Fruit fly (Drosophila melanogaster): Measurements from ENCODE around the gene RpL9.

The RpL9 gene

dm6 chr2L:11010999-11011398, 7.0 kb upstream of the RpL9 start, which contains the start of the genes Art8 and dUTPase:
TSS of gene Art8 (minus strand) at chr2L:11011086.
TSS of gene dUTPase (plus strand) at chr2L:11011312.
- TF ChIP-seq CG1621 (tag; optimal IDR thresholded peaks at IDR 0.05): peak; percentile 13
- TF ChIP-seq Eip93F (GFP tag; optimal IDR thresholded peaks at IDR 0.05): peak; percentile 53
- peak; percentile 73 for TF ChIP-seq esn (GFP tag; optimal IDR thresholded peaks at IDR 0.05)
- peak; percentile 52 for TF ChIP-seq dsx (GFP tag; optimal IDR thresholded peaks at IDR 0.05; ENCODE audit: poor library complexity, severe bottlenecking)
- no peak for TF ChIP-seq CG6276 (GFP tag; optimal IDR thresholded peaks at IDR 0.05)
- TF ChIP-seq CG11294 (GFP tag; IDR thresholded peaks at IDR 0.05): no peak; the same call in 1 of the 2 replicates
- TF ChIP-seq Gug (GFP tag; IDR thresholded peaks at IDR 0.05): no peak
- peak; percentile 58 for TF ChIP-seq acj6 (GFP tag; optimal IDR thresholded peaks at IDR 0.05)
- peak; percentile 19 for TF ChIP-seq CG8319 (GFP tag; optimal IDR thresholded peaks at IDR 0.05)
- peak; percentile 31 for TF ChIP-seq Sox14 (GFP tag; optimal IDR thresholded peaks at IDR 0.05)
- peak; percentile 65 for TF ChIP-seq OdsH (GFP tag; optimal IDR thresholded peaks at IDR 0.05)
- TF ChIP-seq CG3919 (GFP tag; optimal IDR thresholded peaks at IDR 0.05): peak; percentile 62
- peak; percentile 56 for TF ChIP-seq Ets96B (tag; optimal IDR thresholded peaks at IDR 0.05)
- TF ChIP-seq CG9139 (GFP tag; optimal IDR thresholded peaks at IDR 0.05): no peak
- TF ChIP-seq Eip75B (GFP tag; optimal IDR thresholded peaks at IDR 0.05): no peak
- peak; percentile 60 for TF ChIP-seq cyc (GFP tag; optimal IDR thresholded peaks at IDR 0.05)
- no peak for TF ChIP-seq Blimp-1 (GFP tag; optimal IDR thresholded peaks at IDR 0.05)
- TF ChIP-seq salr (GFP tag; optimal IDR thresholded peaks at IDR 0.05): no peak
- peak; percentile 12 for TF ChIP-seq Lpt (GFP tag; optimal IDR thresholded peaks at IDR 0.05)
- TF ChIP-seq Hr38 (GFP tag; optimal IDR thresholded peaks at IDR 0.05): no peak
- no peak for TF ChIP-seq fd85E (GFP tag; optimal IDR thresholded peaks at IDR 0.05)
- TF ChIP-seq Eip78C (GFP tag): peak; percentile 85
- TF ChIP-seq CG34406 (GFP tag; optimal IDR thresholded peaks at IDR 0.05): peak; percentile 40
- TF ChIP-seq CG6163 (GFP tag; IDR thresholded peaks at IDR 0.05): 0 out of 3 replicates have a peak, but pooled peaks have one; percentile 19
- TF ChIP-seq CG11902 (GFP tag; optimal IDR thresholded peaks at IDR 0.05): peak; percentile 19
- TF ChIP-seq dac (GFP tag; optimal IDR thresholded peaks at IDR 0.05): no peak
- TF ChIP-seq ss (GFP tag; optimal IDR thresholded peaks at IDR 0.05): no peak
- no peak for TF ChIP-seq Hr4 (GFP tag; optimal IDR thresholded peaks at IDR 0.05)
- TF ChIP-seq spab (GFP tag; optimal IDR thresholded peaks at IDR 0.05): no peak
- TF ChIP-seq lz (GFP tag; optimal IDR thresholded peaks at IDR 0.05): peak; percentile 58
- no peak for TF ChIP-seq Ets21C (GFP tag; optimal IDR thresholded peaks at IDR 0.05)
- peak; percentile 38 for TF ChIP-seq CG10669 (GFP tag; optimal IDR thresholded peaks at IDR 0.05)
- TF ChIP-seq Sox15 (GFP tag; optimal IDR thresholded peaks at IDR 0.05): peak; percentile 35
- no peak for TF ChIP-seq CG6854 (GFP tag; optimal IDR thresholded peaks at IDR 0.05)
- no peak for TF ChIP-seq Sox102F (GFP tag; optimal IDR thresholded peaks at IDR 0.05)
- TF ChIP-seq Hr39 (GFP tag; optimal IDR thresholded peaks at IDR 0.05): no peak
- no peak for TF ChIP-seq CG7368 (GFP tag; optimal IDR thresholded peaks at IDR 0.05)
- TF ChIP-seq CG15336 (GFP tag; IDR thresholded peaks at IDR 0.05): 0 out of 2 replicates have a peak, but pooled peaks have one; percentile 32
- TF ChIP-seq CG16779 (tag; optimal IDR thresholded peaks at IDR 0.05): no peak
- TF ChIP-seq achi (GFP tag; optimal IDR thresholded peaks at IDR 0.05): peak; percentile 60
- no peak for TF ChIP-seq fkh (GFP tag; optimal IDR thresholded peaks at IDR 0.05)
- TF ChIP-seq pdm3 (GFP tag; optimal IDR thresholded peaks at IDR 0.05): no peak
- TF ChIP-seq vri (GFP tag; optimal IDR thresholded peaks at IDR 0.05): no peak
- 0 out of 3 replicates have a peak, but pooled peaks have one; percentile 29 for TF ChIP-seq CG8119 (GFP tag; IDR thresholded peaks at IDR 0.05)
- TF ChIP-seq CG8632 (GFP tag; optimal IDR thresholded peaks at IDR 0.05): no peak
- TF ChIP-seq CG11762 (GFP tag; optimal IDR thresholded peaks at IDR 0.05; ENCODE audit: insufficient read depth): peak; percentile 39
- no peak for TF ChIP-seq CG6808 (GFP tag; optimal IDR thresholded peaks at IDR 0.05)
- no peak for TF ChIP-seq Smox (GFP tag; optimal IDR thresholded peaks at IDR 0.05)
- TF ChIP-seq net (GFP tag; optimal IDR thresholded peaks at IDR 0.05): no peak
- peak; percentile 70 for TF ChIP-seq CG10631 (GFP tag; optimal IDR thresholded peaks at IDR 0.05)
- TF ChIP-seq topi (GFP tag; optimal IDR thresholded peaks at IDR 0.05): peak; percentile 46
- TF ChIP-seq svp (GFP tag): no peak
